Fruit fly (Drosophila melanogaster) whole organism, prepupa: ENCODE measurements around the gene Dap160.

Experiments used
- CG3032 ChIP-seq: fragments of 200-800 bp; optimal IDR thresholded peaks from 2 replicates; lab custom pipeline; 2019; ENCODE audit warnings: missing biosample characterization, mild to moderate bottlenecking, missing genetic modification characterization, moderate library complexity
- CG6854 ChIP-seq: fragments of 200-800 bp; sonication (Bioruptor generic); optimal IDR thresholded peaks from 2 replicates; lab custom pipeline; 2017; ENCODE audit warnings: missing biosample characterization, mild to moderate bottlenecking, missing genetic modification characterization
- Gug ChIP-seq: fragments of 200-800 bp; sonication (Bioruptor generic); IDR thresholded peaks from 2 replicates; pipeline ENCODE4 v1.3.6; 2022; ENCODE audit warnings: missing biosample characterization, missing genetic modification characterization
- Sox102F ChIP-seq: fragments of 200-800 bp; sonication (Bioruptor generic); optimal IDR thresholded peaks from 2 replicates; lab custom pipeline; 2016; ENCODE audit warnings: missing biosample characterization, mild to moderate bottlenecking, missing genetic modification characterization
- acj6 ChIP-seq: fragments of 200-800 bp; sonication (Bioruptor generic); optimal IDR thresholded peaks from 3 replicates; lab custom pipeline; 2016; ENCODE audit warnings: missing biosample characterization, missing genetic modification characterization
- fkh ChIP-seq: fragments of 200-800 bp; sonication (Bioruptor generic); optimal IDR thresholded peaks from 3 replicates; lab custom pipeline; 2017; ENCODE audit warnings: missing biosample characterization, mild to moderate bottlenecking, missing genetic modification characterization, moderate library complexity

DNA sequence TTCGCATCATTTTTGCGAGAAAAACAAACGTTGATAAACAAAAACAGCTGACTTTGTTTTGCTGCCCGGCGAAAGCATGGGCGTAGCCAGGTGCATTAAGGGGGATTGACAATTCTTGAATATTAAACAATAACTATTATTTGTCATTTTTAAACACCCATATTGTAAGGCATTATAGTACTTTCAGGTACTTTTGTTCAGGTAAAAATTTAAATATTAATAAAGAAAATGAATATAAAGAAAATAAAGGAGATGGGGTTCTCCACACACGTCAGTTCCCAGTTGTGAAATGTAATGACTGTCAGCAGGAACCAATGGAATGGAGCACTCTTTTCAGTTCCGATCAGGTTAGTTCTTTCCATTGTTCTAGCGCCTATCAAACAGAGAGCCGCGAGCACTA is 16.4 kb upstream of the Dap160 start, which contains the start of the genes Coq3 and Pld3:
- TF ChIP-seq CG3032 (tag; lab: Kevin White, UChicago) (peak; percentile 93), fkh (peak; percentile 80), Gug (GFP tag; lab: Robert Waterston, UW) (peak; percentile 88), acj6 (GFP tag; lab: Kevin White, UChicago) (peak; percentile 97), CG6854 (GFP tag; lab: Kevin White, UChicago) (peak; percentile 87), Sox102F (GFP tag; lab: Kevin White, UChicago) (peak; percentile 96)
